Worm (Caenorhabditis elegans): ENCODE data around the gene srh-173.

srh-173 gene

DNA sequence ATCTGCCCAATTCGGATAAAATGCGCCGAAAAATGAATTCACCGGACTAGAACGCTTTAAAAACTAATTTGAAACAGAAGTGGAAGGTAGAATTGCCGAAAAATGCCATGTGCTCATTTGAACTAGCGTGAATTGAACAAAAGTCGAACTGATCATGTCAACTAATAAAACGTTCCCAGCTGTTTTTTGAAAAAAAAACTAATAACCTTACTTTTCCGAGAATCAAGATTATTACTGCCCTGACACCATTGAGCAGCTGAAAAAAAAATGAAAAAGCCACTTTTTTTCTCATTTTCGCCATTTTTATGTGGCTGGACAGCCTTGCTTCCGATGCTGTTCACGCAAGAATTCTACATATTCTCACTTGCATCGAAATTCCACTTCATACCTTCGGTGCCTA lies at the start of gene srh-173:
srh-173 (plus strand) TSS at position 301 of the 400 bp plus-strand sequence.
- no peak for TF ChIP-seq ref-2 (tag; optimal IDR thresholded peaks at IDR 0.05)
- TF ChIP-seq unc-55 (GFP tag; optimal IDR thresholded peaks at IDR 0.05): no peak
- TF ChIP-seq rnt-1 (tag; optimal IDR thresholded peaks at IDR 0.05): no peak
- no peak for TF ChIP-seq zip-5 (tag; optimal IDR thresholded peaks at IDR 0.05)
- TF ChIP-seq ets-4 (tag; optimal IDR thresholded peaks at IDR 0.05): no peak
- TF ChIP-seq fkh-6 (tag; optimal IDR thresholded peaks at IDR 0.05): no peak
- TF ChIP-seq ceh-31 (tag; optimal IDR thresholded peaks at IDR 0.05): no peak

DNA sequence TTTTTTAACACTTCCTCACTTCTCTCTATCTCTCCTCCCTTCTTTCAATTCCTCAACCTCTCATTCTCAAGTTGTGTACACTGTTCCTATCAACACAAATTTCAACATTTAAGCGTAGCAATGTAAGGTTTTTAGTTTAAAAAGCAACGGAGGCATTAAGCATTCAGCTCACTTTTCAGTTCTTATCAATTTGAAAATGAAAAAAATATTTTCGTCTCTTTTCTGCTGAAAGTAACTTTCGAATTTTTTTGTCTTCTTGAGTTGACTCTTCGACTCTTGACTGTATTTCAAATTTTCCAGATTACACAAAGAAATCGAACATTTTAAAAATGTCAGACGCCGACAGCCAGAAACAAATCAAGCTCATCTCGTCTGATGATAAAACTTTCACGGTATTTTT lies 49.2 kb upstream of the srh-173 start, which contains the start of gene skr-4:
skr-4 (plus strand) TSS at position 301 of the 400 bp plus-strand sequence.
- no peak for TF ChIP-seq K09A11.1 (tag; optimal IDR thresholded peaks at IDR 0.05; ENCODE audit: insufficient read depth)
- no peak for TF ChIP-seq dmd-4 (tag; optimal IDR thresholded peaks at IDR 0.05; ENCODE audit: borderline replicate concordance)
- no peak for TF ChIP-seq C08G9.2 (tag; optimal IDR thresholded peaks at IDR 0.05)
- no peak for TF ChIP-seq Y22D7AL.16 (tag; optimal IDR thresholded peaks at IDR 0.05)
- TF ChIP-seq hlh-13 (GFP tag; optimal IDR thresholded peaks at IDR 0.05): no peak
- no peak for TF ChIP-seq fkh-6 (tag; optimal IDR thresholded peaks at IDR 0.05)
- no peak for TF ChIP-seq ztf-16 (tag; optimal IDR thresholded peaks at IDR 0.05)
- TF ChIP-seq ceh-48 (tag; optimal IDR thresholded peaks at IDR 0.05): no peak
- no peak for TF ChIP-seq mec-3 (tag; optimal IDR thresholded peaks at IDR 0.05; ENCODE audit: borderline replicate concordance)
- no peak for TF ChIP-seq odd-2 (tag; optimal IDR thresholded peaks at IDR 0.05)
- no peak for TF ChIP-seq ceh-14 (tag; optimal IDR thresholded peaks at IDR 0.05)
- TF ChIP-seq unc-55 (GFP tag; optimal IDR thresholded peaks at IDR 0.05): no peak
- no peak for TF ChIP-seq hlh-15 (tag; optimal IDR thresholded peaks at IDR 0.05)
- TF ChIP-seq lim-6 (tag; optimal IDR thresholded peaks at IDR 0.05): no peak
- TF ChIP-seq nhr-232 (tag; optimal IDR thresholded peaks at IDR 0.05): no peak
- no peak for TF ChIP-seq unc-3 (GFP tag; conservative IDR thresholded peaks at IDR 0.05)
- TF ChIP-seq unc-3 (tag; optimal IDR thresholded peaks at IDR 0.05): no peak
- no peak for TF ChIP-seq ceh-30 (tag; optimal IDR thresholded peaks at IDR 0.05)
- no peak for TF ChIP-seq sdc-2 (tag; optimal IDR thresholded peaks at IDR 0.05)

DNA sequence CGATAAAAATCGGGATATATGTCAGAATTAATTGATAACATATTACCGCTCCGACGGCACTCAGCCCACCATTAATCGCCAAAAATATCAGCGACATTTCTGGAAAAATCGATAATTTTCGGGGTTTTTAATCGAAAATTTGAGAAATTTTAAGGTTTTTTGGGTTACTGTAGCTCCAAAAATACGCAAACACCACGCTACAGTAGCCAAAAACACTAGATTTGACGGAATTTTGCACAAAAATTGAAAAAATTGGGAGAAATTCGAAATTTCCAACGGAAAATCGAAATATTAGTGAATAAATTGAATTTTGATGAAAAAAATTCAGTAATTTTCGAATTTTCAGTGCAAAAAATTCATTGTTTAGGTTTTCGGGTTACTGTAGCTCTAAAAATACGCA lies 38.9 kb upstream of the srh-173 start, which contains the start of gene algn-7:
algn-7 (minus strand) TSS at position 101 of the 400 bp plus-strand sequence.
- no peak for TF ChIP-seq mec-3 (tag; optimal IDR thresholded peaks at IDR 0.05; ENCODE audit: borderline replicate concordance)

DNA sequence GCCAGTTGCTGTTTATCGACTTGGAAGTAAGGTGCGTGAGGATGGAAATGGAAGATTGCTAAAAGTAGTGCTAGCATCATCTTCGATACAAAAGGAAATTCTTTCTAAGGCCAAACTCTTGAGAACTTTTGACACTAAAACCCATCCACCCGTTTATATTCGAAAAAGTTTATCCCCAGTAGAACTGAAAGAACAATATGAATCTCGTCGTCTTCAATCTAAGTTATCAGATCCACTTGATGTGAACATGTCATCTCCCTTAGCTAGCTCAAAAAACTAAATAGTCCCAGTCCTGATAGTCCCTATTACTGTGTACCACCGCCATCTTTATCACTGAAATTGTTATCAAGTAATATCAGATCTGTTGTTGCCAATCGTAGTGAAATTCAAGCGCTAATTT lies 36.1 kb upstream of the srh-173 start:
- TF ChIP-seq K09A11.1 (tag; optimal IDR thresholded peaks at IDR 0.05; ENCODE audit: insufficient read depth) (no peak), dve-1 (tag; optimal IDR thresholded peaks at IDR 0.05) (no peak), pros-1 (tag; optimal IDR thresholded peaks at IDR 0.05) (no peak), ceh-19 (GFP tag; optimal IDR thresholded peaks at IDR 0.05) (no peak), ceh-48 (tag; optimal IDR thresholded peaks at IDR 0.05) (no peak), dmd-4 (tag; optimal IDR thresholded peaks at IDR 0.05; ENCODE audit: borderline replicate concordance) (no peak), unc-42 (tag; optimal IDR thresholded peaks at IDR 0.05) (no peak), pqm-1 (tag; optimal IDR thresholded peaks at IDR 0.05) (no peak), mec-3 (tag; optimal IDR thresholded peaks at IDR 0.05; ENCODE audit: borderline replicate concordance) (no peak), pag-3 (tag; optimal IDR thresholded peaks at IDR 0.05; ENCODE audit: borderline replicate concordance) (no peak), F13H6.1 (tag; optimal IDR thresholded peaks at IDR 0.05) (no peak), npax-4 (tag; optimal IDR thresholded peaks at IDR 0.05) (no peak), madf-2 (tag; optimal IDR thresholded peaks at IDR 0.05) (no peak), ceh-2 (tag; optimal IDR thresholded peaks at IDR 0.05) (no peak), ceh-18 (tag; optimal IDR thresholded peaks at IDR 0.05) (no peak), odd-2 (tag; optimal IDR thresholded peaks at IDR 0.05) (no peak), ceh-34 (tag; optimal IDR thresholded peaks at IDR 0.05) (no peak), hlh-8 (tag; optimal IDR thresholded peaks at IDR 0.05) (no peak), pha-2 (tag; optimal IDR thresholded peaks at IDR 0.05) (no peak)
